Worm (Caenorhabditis elegans) whole organism, young adult: ENCODE measurements around the gene aptf-4.

ENCODE experiments used
- C17E4.6 ChIP-seq: fragments of 200-800 bp; sonication (Bioruptor generic); IDR thresholded peaks from 2 replicates; pipeline ENCODE4 v1.3.6; 2022; ENCODE audit warnings: missing genetic modification reagents, missing genetic modification characterization, missing compliant biosample characterization
- F55B11.4 ChIP-seq: sonication (generic microtip); optimal IDR thresholded peaks from 2 replicates; lab custom pipeline; 2016; ENCODE audit warnings: missing compliant biosample characterization, missing genetic modification characterization, borderline replicate concordance; ENCODE audit not compliant: insufficient read depth
- ama-1 ChIP-seq, 3 experiments: fragments of 150-350 bp in 1 of 3; sonication (generic microtip) in 2 of 3; optimal IDR thresholded peaks; 2 replicates each; lab custom pipeline; 2014 to 2018; ENCODE audit warnings: missing biosample characterization in 2 of 3, missing genetic modification characterization in 2 of 3, missing genetic modification reagents in 2 of 3
- aptf-3 ChIP-seq: fragments of 200-800 bp; sonication (Bioruptor generic); IDR thresholded peaks from 2 replicates; pipeline ENCODE4 v1.3.6; 2022; ENCODE audit warnings: missing genetic modification characterization, missing compliant biosample characterization
- him-1 ChIP-seq: sonication (generic microtip); optimal IDR thresholded peaks from 2 replicates; lab custom pipeline; 2016; ENCODE audit warnings: missing genotype, missing genetic modification reagents, missing genetic modification characterization, missing compliant biosample characterization
- hmg-1.2 ChIP-seq: fragments of 200-800 bp; sonication (Bioruptor generic); IDR thresholded peaks from 2 replicates; pipeline ENCODE4 v1.3.6; 2022; ENCODE audit warnings: missing genetic modification reagents, missing genetic modification characterization, missing compliant biosample characterization
- lin-40 ChIP-seq: sonication (generic microtip); optimal IDR thresholded peaks from 2 replicates; lab custom pipeline; 2016; ENCODE audit warnings: missing genetic modification characterization, mild to moderate bottlenecking, missing compliant biosample characterization, missing genotype, missing genetic modification reagents
- nhr-179 ChIP-seq: sonication (generic microtip); optimal IDR thresholded peaks from 2 replicates; lab custom pipeline; 2016; ENCODE audit warnings: mild to moderate bottlenecking, missing genetic modification characterization, missing compliant biosample characterization
- tlf-1 ChIP-seq: fragments of 200-800 bp; sonication (Bioruptor generic); optimal IDR thresholded peaks from 2 replicates; lab custom pipeline; 2018; ENCODE audit warnings: mild to moderate bottlenecking, missing genetic modification characterization, missing compliant biosample characterization
- unc-130 ChIP-seq: sonication (generic microtip); optimal IDR thresholded peaks from 2 replicates; lab custom pipeline; 2016; ENCODE audit warnings: missing genetic modification reagents, missing genetic modification characterization, missing compliant biosample characterization
- unc-62 ChIP-seq: fragments of 150-350 bp; optimal IDR thresholded peaks from 2 replicates; lab custom pipeline; 2014; ENCODE audit warnings: missing biosample characterization, missing genetic modification reagents, missing genetic modification characterization
- ztf-26 ChIP-seq: sonication (generic microtip); optimal IDR thresholded peaks from 2 replicates; lab custom pipeline; 2017; ENCODE audit warnings: missing genetic modification characterization, missing compliant biosample characterization

DNA sequence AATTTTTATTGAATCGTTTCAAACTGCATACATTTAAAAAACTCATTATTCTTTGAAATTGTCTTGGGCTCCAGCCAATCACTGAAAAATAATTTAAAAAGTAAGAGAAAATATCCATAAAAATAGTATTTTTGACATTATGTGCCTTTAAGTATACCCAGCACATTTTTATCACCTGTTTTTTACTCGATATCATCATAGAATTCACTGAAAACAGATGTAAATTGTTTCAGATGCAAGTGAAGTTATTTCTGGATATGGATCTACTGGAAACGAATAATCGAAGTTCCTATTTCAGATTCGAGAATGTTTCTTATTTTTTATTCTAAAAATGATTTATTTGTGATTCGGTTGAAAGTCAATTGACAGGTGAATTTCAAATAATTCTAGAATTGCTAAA lies 36.2 kb upstream of the aptf-4 start:
- TF ChIP-seq nhr-179 (tag; lab: Kevin White, UChicago) (no peak), C17E4.6 (GFP tag; lab: Robert Waterston, UW) (no peak), ama-1 (optimal IDR thresholded peaks at IDR 0.05; lab: Kevin White, UChicago) (no peak), ama-1 (GFP tag; optimal IDR thresholded peaks at IDR 0.05; lab: Kevin White, UChicago) (no peak), tlf-1 (no peak), unc-130 (GFP tag; lab: Kevin White, UChicago) (no peak), lin-40 (tag; lab: Kevin White, UChicago) (no peak), him-1 (tag; lab: Kevin White, UChicago) (no peak), hmg-1.2 (GFP tag; lab: Robert Waterston, UW) (no peak), F55B11.4 (tag; lab: Kevin White, UChicago) (no peak), unc-62 (GFP tag; lab: Kevin White, UChicago) (no peak), aptf-3 (GFP tag; lab: Robert Waterston, UW) (no peak), ztf-26 (tag; lab: Kevin White, UChicago) (no peak)
